Worm (Caenorhabditis elegans) whole organism, L4 larva: ENCODE measurements around the gene eif-2D.

Source experiments
- F10B5.3 ChIP-seq: sonication (generic microtip); optimal IDR thresholded peaks from 2 replicates; lab custom pipeline; 2016; ENCODE audit warnings: mild to moderate bottlenecking, missing genetic modification characterization, missing compliant biosample characterization
- F26F4.8 ChIP-seq: fragments of 200-800 bp; sonication (Bioruptor generic); conservative IDR thresholded peaks from 2 replicates; pipeline ENCODE4 v1.3.6; 2022; ENCODE audit warnings: missing genetic modification characterization, missing compliant biosample characterization
- F37D6.2 ChIP-seq: sonication (generic microtip); optimal IDR thresholded peaks from 2 replicates; lab custom pipeline; 2016; ENCODE audit warnings: mild to moderate bottlenecking, missing genetic modification characterization, missing compliant biosample characterization
- F49E8.2 ChIP-seq: sonication (generic microtip); optimal IDR thresholded peaks from 2 replicates; lab custom pipeline; 2016; ENCODE audit warnings: missing compliant biosample characterization, mild to moderate bottlenecking, missing genetic modification characterization, borderline replicate concordance
- Y48G9A.11 ChIP-seq: fragments of 200-800 bp; sonication (Bioruptor generic); IDR thresholded peaks from 2 replicates; pipeline ENCODE4 v1.3.6; 2022; ENCODE audit warnings: missing genetic modification reagents, missing genetic modification characterization, missing compliant biosample characterization
- ceh-20 ChIP-seq: fragments of 200-800 bp; sonication (Bioruptor generic); IDR thresholded peaks from 2 replicates; pipeline ENCODE4 v1.3.6; 2022; ENCODE audit warnings: missing genetic modification reagents, missing genetic modification characterization, missing compliant biosample characterization
- ceh-44 ChIP-seq: fragments of 200-800 bp; sonication (Bioruptor generic); IDR thresholded peaks from 2 replicates; pipeline ENCODE4 v1.3.6; 2022; ENCODE audit warnings: missing genetic modification reagents, missing genetic modification characterization, missing compliant biosample characterization
- ceh-62 ChIP-seq: sonication (generic microtip); optimal IDR thresholded peaks from 2 replicates; lab custom pipeline; 2017; ENCODE audit warnings: missing biosample characterization, missing genetic modification characterization
- ctbp-1 ChIP-seq: fragments of 200-800 bp; sonication (Bioruptor generic); IDR thresholded peaks from 2 replicates; pipeline ENCODE4 v1.3.6; 2022; ENCODE audit warnings: missing genetic modification reagents, missing genetic modification characterization, missing compliant biosample characterization
- daf-16 ChIP-seq, 3 experiments: sonication (generic microtip); optimal IDR thresholded peaks; 2 replicates each; lab custom pipeline; 2016 to 2017; ENCODE audit warnings: missing genetic modification characterization in 3 of 3, missing genetic modification reagents in 3 of 3, mild to moderate bottlenecking in 2 of 3, missing compliant biosample characterization in 2 of 3, missing biosample characterization in 1 of 3, moderate library complexity in 1 of 3
- daf-8 ChIP-seq: fragments of 200-800 bp; sonication (Bioruptor generic); IDR thresholded peaks from 2 replicates; pipeline ENCODE4 v1.3.6; 2022; ENCODE audit warnings: missing genetic modification characterization, missing compliant biosample characterization
- dpl-1 ChIP-seq: fragments of 150-350 bp; optimal IDR thresholded peaks from 2 replicates; lab custom pipeline; 2014; ENCODE audit warnings: missing biosample characterization, missing genetic modification reagents, missing genetic modification characterization
- dve-1 ChIP-seq: sonication (generic microtip); optimal IDR thresholded peaks from 2 replicates; lab custom pipeline; 2017; ENCODE audit warnings: antibody characterized with exemption, mild to moderate bottlenecking, missing genetic modification characterization, missing compliant biosample characterization; ENCODE audit not compliant: insufficient read depth
- egl-27 ChIP-seq: sonication (generic microtip); optimal IDR thresholded peaks from 3 replicates; lab custom pipeline; 2017; ENCODE audit warnings: missing biosample characterization, missing genetic modification reagents, missing genetic modification characterization
- hif-1 ChIP-seq, 2 experiments: sonication (generic microtip); optimal IDR thresholded peaks; 2 replicates each; lab custom pipeline; 2016 to 2017; ENCODE audit warnings: missing compliant biosample characterization in 2 of 2, missing genetic modification characterization in 2 of 2, missing genetic modification reagents in 2 of 2, missing genotype in 2 of 2, mild to moderate bottlenecking in 1 of 2
- hlh-11 ChIP-seq: fragments of 200-800 bp; sonication (Bioruptor generic); optimal IDR thresholded peaks from 2 replicates; lab custom pipeline; 2018; ENCODE audit warnings: mild to moderate bottlenecking, missing genetic modification characterization, missing compliant biosample characterization
- hlh-30 ChIP-seq: sonication (generic microtip); optimal IDR thresholded peaks from 2 replicates; lab custom pipeline; 2017; ENCODE audit warnings: antibody characterized with exemption, mild to moderate bottlenecking, missing genetic modification characterization, missing compliant biosample characterization; ENCODE audit not compliant: insufficient read depth
- lin-15B ChIP-seq: fragments of 150-350 bp; sonication (generic microtip); optimal IDR thresholded peaks from 3 replicates; lab custom pipeline; 2014; ENCODE audit warnings: missing biosample characterization, missing genetic modification characterization
- lin-29 ChIP-seq: fragments of 200-800 bp; sonication (Bioruptor generic); IDR thresholded peaks from 2 replicates; pipeline ENCODE4 v1.3.6; 2022; ENCODE audit warnings: missing genetic modification reagents, missing genetic modification characterization, missing compliant biosample characterization
- lsy-2 ChIP-seq, 2 experiments: fragments of 150-350 bp in 1 of 2; sonication (generic microtip) in 1 of 2; optimal IDR thresholded peaks; 2 replicates each; lab custom pipeline; 2014 to 2017; ENCODE audit warnings: missing biosample characterization in 2 of 2, missing genetic modification characterization in 2 of 2
- madf-9 ChIP-seq: fragments of 200-800 bp; sonication (Bioruptor generic); conservative IDR thresholded peaks from 2 replicates; pipeline ENCODE4 v1.3.6; 2022; ENCODE audit warnings: missing genetic modification reagents, missing genetic modification characterization, missing compliant biosample characterization
- mdl-1 ChIP-seq, 2 experiments: fragments of 150-350 bp in 1 of 2; sonication (generic microtip) in 1 of 2; optimal IDR thresholded peaks; 2 replicates each; lab custom pipeline; 2014 to 2017; ENCODE audit warnings: missing biosample characterization in 2 of 2, missing genetic modification characterization in 2 of 2
- mdt-29 ChIP-seq: fragments of 200-800 bp; sonication (Bioruptor generic); IDR thresholded peaks from 2 replicates; pipeline ENCODE4 v1.3.6; 2022; ENCODE audit warnings: missing genetic modification reagents, missing genetic modification characterization, missing compliant biosample characterization
- mes-2 ChIP-seq: sonication (generic microtip); optimal IDR thresholded peaks from 2 replicates; lab custom pipeline; 2016; ENCODE audit warnings: missing genotype, mild to moderate bottlenecking, missing genetic modification characterization, missing compliant biosample characterization; ENCODE audit not compliant: poor library complexity, severe bottlenecking
- mxl-3 ChIP-seq: fragments of 200-800 bp; sonication (Bioruptor generic); optimal IDR thresholded peaks from 2 replicates; lab custom pipeline; 2018; ENCODE audit warnings: mild to moderate bottlenecking, missing genetic modification characterization, missing compliant biosample characterization
- nhr-111 ChIP-seq: fragments of 200-800 bp; sonication (Bioruptor generic); optimal IDR thresholded peaks from 2 replicates; lab custom pipeline; 2018; ENCODE audit warnings: mild to moderate bottlenecking, missing genetic modification characterization, missing compliant biosample characterization
- nhr-41 ChIP-seq: fragments of 200-800 bp; sonication (Bioruptor generic); IDR thresholded peaks from 2 replicates; pipeline ENCODE4 v1.3.6; 2022; ENCODE audit warnings: missing genetic modification reagents, missing genetic modification characterization, missing compliant biosample characterization
- nhr-42 ChIP-seq: fragments of 200-800 bp; sonication (Bioruptor generic); IDR thresholded peaks from 2 replicates; pipeline ENCODE4 v1.3.6; 2022; ENCODE audit warnings: missing genetic modification characterization, missing compliant biosample characterization
- nhr-48 ChIP-seq: sonication (generic microtip); optimal IDR thresholded peaks from 2 replicates; lab custom pipeline; 2016; ENCODE audit warnings: mild to moderate bottlenecking, missing genetic modification characterization, missing compliant biosample characterization
- pha-4 ChIP-seq, 2 experiments: fragments of 150-350 bp in 1 of 2; fragments of 200-800 bp in 1 of 2; sonication (Bioruptor generic) in 1 of 2; IDR thresholded peaks in 1 of 2; optimal IDR thresholded peaks in 1 of 2; 2 replicates each; pipeline versions ENCODE4 v1.3.6 to Lab custom; 2014 to 2022; ENCODE audit warnings: missing genetic modification characterization in 2 of 2, missing genetic modification reagents in 2 of 2, missing biosample characterization in 1 of 2, missing compliant biosample characterization in 1 of 2
- skn-1 ChIP-seq: fragments of 150-350 bp; optimal IDR thresholded peaks from 2 replicates; lab custom pipeline; 2014; ENCODE audit warnings: missing biosample characterization, missing genetic modification characterization
- spr-1 ChIP-seq: sonication (generic microtip); optimal IDR thresholded peaks from 2 replicates; lab custom pipeline; 2016; ENCODE audit warnings: mild to moderate bottlenecking, missing genetic modification characterization, missing compliant biosample characterization
- spr-3 ChIP-seq: fragments of 200-800 bp; sonication (Bioruptor generic); optimal IDR thresholded peaks from 2 replicates; lab custom pipeline; 2018; ENCODE audit warnings: mild to moderate bottlenecking, missing genetic modification characterization, missing compliant biosample characterization
- unc-130 ChIP-seq: sonication (generic microtip); optimal IDR thresholded peaks from 2 replicates; lab custom pipeline; 2016; ENCODE audit warnings: missing genetic modification reagents, missing genetic modification characterization, missing compliant biosample characterization
- unc-62 ChIP-seq, 3 experiments: fragments of 150-350 bp in 1 of 3; sonication (generic microtip); optimal IDR thresholded peaks in 2 of 3; peaks in 1 of 3; 1 replicate in 1 of 3; 2 replicates in 2 of 3; lab custom pipeline; 2014 to 2017; ENCODE audit warnings: missing biosample characterization in 3 of 3, missing genetic modification characterization in 3 of 3, missing genetic modification reagents in 3 of 3, missing genotype in 1 of 3
- zfp-3 ChIP-seq: fragments of 200-800 bp; sonication (Bioruptor generic); conservative IDR thresholded peaks from 2 replicates; pipeline ENCODE4 v1.3.6; 2022; ENCODE audit warnings: missing genetic modification reagents, missing genetic modification characterization, missing compliant biosample characterization

The eif-2D gene

DNA sequence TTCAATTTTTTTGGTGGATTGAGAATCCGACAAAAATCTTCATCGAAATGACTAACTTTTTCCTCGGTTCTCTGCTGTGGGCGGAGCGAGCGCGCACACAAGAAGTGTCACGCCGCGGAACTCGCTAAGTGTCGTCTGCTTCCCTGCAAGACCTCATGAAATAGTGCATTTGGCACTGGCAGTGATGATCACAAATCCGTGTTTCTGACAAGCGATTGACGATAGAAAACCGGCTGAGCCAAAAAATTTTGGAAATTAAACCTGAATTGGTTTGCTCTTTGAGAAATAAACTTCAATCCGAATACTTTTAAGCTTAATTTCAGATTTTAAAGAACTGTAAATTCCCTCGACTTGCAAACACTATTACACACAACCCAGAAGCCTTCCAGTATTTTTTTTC, 10.0 kb downstream of the eif-2D start (continued):
- TF ChIP-seq lin-29 (GFP tag; lab: Robert Waterston, UW) (no peak), F37D6.2 (no peak), spr-1 (tag; lab: Kevin White, UChicago) (peak; percentile 21), ceh-20 (GFP tag; lab: Robert Waterston, UW) (no peak), nhr-42 (GFP tag; lab: Robert Waterston, UW) (no peak), nhr-111 (GFP tag; lab: Kevin White, UChicago) (peak; percentile 39), hlh-11 (tag; lab: Kevin White, UChicago) (peak; percentile 64), madf-9 (no peak), unc-130 (no peak), lin-15B (peak; percentile 19), hif-1 (tag; optimal IDR thresholded peaks at IDR 0.05; lab: Kevin White, UChicago) (no peak), F10B5.3 (tag; lab: Kevin White, UChicago) (no peak), daf-8 (GFP tag; lab: Robert Waterston, UW) (no peak), ceh-44 (peak; percentile 93), daf-16 (GFP tag; optimal IDR thresholded peaks at IDR 0.05; lab: Kevin White, UChicago) (no peak), daf-16 (tag; optimal IDR thresholded peaks at IDR 0.05; lab: Kevin White, UChicago) (peak; percentile 60), nhr-41 (GFP tag; lab: Robert Waterston, UW) (no peak), mdt-29 (GFP tag; lab: Robert Waterston, UW) (no peak), ctbp-1 (GFP tag; lab: Robert Waterston, UW) (0 out of 2 replicates have a peak, but pooled peaks have one; percentile 53), egl-27 (tag; lab: Kevin White, UChicago) (no peak), zfp-3 (GFP tag; lab: Robert Waterston, UW) (no peak), pha-4 (GFP tag; IDR thresholded peaks at IDR 0.05; lab: Robert Waterston, UW) (no peak), pha-4 (tag; optimal IDR thresholded peaks at IDR 0.05; lab: Kevin White, UChicago) (no peak), ceh-62 (tag; lab: Kevin White, UChicago) (no peak), spr-3 (peak; percentile 30), F26F4.8 (GFP tag; lab: Robert Waterston, UW) (no peak), skn-1 (tag; lab: Kevin White, UChicago) (no peak), Y48G9A.11 (GFP tag; lab: Robert Waterston, UW) (0 out of 2 replicates have a peak, but pooled peaks have one; percentile 39)
- TF ChIP-seq, all 104 proteins: peak for 37

DNA sequence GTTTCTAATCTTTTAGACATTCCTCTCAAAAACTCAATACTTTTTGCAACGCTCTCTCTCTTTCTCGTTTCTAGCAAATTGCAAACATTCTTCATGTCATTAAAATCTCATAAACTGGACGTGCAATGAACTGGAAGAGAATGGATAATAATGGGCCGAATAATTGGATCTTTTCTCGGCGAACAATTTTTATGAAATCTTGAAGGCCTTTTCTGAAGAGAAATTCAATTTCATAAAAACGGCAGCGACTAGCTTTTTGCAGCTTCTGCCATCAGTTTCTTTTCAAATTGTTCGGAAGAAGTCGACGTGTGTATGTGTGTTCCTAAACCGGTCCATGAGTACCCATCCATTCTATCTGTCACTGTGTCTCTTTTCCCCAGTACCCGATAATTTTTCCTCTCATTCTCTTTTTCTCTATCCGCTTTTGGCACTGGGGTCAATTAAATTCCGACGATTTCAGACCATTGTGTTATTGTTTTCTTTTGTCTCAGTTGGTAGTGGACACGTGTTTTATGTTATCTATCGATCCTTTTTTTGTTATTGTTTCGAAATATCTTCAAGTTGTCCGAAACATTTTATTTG, 11.2 kb downstream of the eif-2D start:
- TF ChIP-seq mdl-1 (tag; optimal IDR thresholded peaks at IDR 0.05; lab: Kevin White, UChicago): peak in 1 of 2 experiments; percentile 38
- peak; percentile 14 for TF ChIP-seq hlh-11 (tag; lab: Kevin White, UChicago)
- peak; percentile 0 for TF ChIP-seq dve-1 (tag; lab: Kevin White, UChicago)
- TF ChIP-seq dpl-1: peak; percentile 3
- peak in 1 of 2 experiments; percentile 44 for TF ChIP-seq unc-62 (GFP tag; optimal IDR thresholded peaks at IDR 0.05 in 1 of 2; lab: Kevin White, UChicago)
- TF ChIP-seq unc-62 (tag; optimal IDR thresholded peaks at IDR 0.05; lab: Kevin White, UChicago): no peak
- peak; percentile 2 for TF ChIP-seq mes-2
- TF ChIP-seq lsy-2 (tag; optimal IDR thresholded peaks at IDR 0.05; lab: Kevin White, UChicago): no peak
- TF ChIP-seq nhr-48: peak; percentile 59
- no peak for TF ChIP-seq F49E8.2 (tag; lab: Kevin White, UChicago)

DNA sequence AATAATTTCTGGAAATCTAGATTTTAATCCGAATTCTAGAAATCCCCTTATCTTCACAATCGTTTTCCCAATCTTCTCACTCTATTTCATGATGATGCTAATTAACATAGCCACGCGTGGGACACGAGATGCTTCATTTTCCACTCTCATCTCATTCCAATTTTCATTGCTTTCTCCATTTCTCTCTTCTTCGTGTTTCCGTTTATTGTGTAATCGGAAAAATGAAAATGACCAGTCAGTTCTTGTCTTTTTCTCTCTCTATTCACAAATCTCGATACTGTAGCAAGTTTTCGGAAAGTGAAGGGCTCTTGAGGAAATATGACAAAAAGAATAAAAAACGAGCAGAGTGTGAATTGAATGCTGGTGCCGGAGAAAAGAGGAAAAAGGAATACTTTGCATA, 13.0 kb downstream of the eif-2D start:
- TF ChIP-seq mxl-3 (GFP tag; lab: Kevin White, UChicago) (peak; percentile 27), nhr-42 (GFP tag; lab: Robert Waterston, UW) (no peak), hlh-30 (tag; lab: Kevin White, UChicago) (peak; percentile 25), lsy-2 (tag; optimal IDR thresholded peaks at IDR 0.05; lab: Kevin White, UChicago) (peak in 1 of 2 experiments; percentile 14)
- TF ChIP-seq, all 104 proteins: peak for 3
